Fruit fly (Drosophila melanogaster) S2 (cell line): ENCODE measurements around the gene CG2701.

Source experiments
- CG8478 ChIP-seq: fragments of >200 bp; optimal IDR thresholded peaks from 2 replicates; lab custom pipeline; 2018
- CTCF ChIP-seq, 2 experiments: fragments of >200 bp; optimal IDR thresholded peaks; 2 replicates each; lab custom pipeline; 2018

DNA sequence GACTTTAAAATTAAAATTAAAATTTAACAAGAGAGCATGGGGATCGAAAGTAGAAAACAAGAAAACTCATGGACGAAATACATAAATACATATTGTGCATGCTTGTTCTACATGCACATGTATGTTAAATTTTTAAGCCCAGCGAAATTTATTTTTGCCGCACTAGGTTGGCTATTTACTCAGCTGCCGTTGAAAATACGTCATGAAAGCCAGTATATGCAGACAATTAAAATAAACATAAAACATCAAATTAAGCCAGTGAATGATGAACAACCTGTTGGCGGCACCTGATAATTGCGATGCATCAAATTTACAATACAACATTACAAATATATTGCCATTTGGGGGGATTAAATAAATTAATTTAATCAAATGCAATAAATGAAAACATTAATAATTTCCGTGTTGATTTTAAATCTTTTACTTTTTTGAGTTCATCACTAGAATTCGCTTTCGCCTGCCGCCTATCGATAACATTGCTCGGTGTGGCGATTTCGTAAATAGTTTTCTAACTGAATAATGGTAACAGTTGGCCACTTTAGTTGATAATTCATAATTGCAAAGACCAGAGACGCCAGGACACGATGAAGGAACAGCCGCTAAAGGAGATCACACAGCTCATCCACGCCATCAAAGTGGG is 15.9 kb downstream of the CG2701 start, which contains the start of gene eIF2Bbeta:
- TF ChIP-seq CTCF (optimal IDR thresholded peaks at IDR 0.05; lab: Kevin White, UChicago) = no peak
- no peak for TF ChIP-seq CG8478
